Fruit fly (Drosophila melanogaster): Measurements from ENCODE around the gene CG12535.

DNA sequence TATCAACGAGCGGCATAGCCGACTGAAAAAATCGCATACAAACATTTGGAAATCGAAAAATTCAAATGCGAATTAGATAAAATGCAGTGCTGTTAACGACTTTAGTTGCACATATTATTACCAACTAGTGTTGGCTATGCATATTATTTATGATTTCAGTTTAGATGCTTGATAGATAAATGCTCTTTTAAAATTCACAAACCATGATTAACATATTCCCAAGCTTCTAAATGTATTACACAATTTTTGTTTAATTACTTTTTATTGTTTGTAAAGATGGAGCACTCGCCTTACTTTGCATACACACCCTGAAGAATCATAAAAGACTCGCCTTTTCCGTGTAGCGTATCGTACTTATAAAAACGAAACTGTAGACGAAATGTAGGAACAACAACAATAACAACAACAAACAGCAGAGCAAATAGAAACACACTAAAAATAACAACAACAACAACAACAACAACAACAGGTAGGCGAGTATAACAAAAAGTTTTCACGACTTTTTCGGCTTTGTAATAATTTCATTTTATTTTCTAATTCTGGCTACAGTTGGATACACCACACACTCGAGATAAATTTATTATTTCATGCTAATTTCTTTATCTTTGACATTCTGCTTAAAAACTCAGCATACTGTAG is 88.2 kb downstream of the CG12535 start:
- TF ChIP-seq lmd (GFP tag; IDR thresholded peaks at IDR 0.05), result peak; percentile 75
- no peak for TF ChIP-seq Lpt (GFP tag; optimal IDR thresholded peaks at IDR 0.05)
- no peak for TF ChIP-seq pfk (GFP tag; optimal IDR thresholded peaks at IDR 0.05)
- TF ChIP-seq CkIIα-i1 (GFP tag; IDR thresholded peaks at IDR 0.05), result no peak
- peak; percentile 66 for TF ChIP-seq Fer3 (tag; optimal IDR thresholded peaks at IDR 0.05)
- peak; percentile 67 for TF ChIP-seq ind (GFP tag; optimal IDR thresholded peaks at IDR 0.05)
- 0 out of 2 replicates have a peak, but pooled peaks have one; percentile 10 for TF ChIP-seq E2f1 (GFP tag; IDR thresholded peaks at IDR 0.05)
- peak; percentile 87 for TF ChIP-seq CG2678 (tag; optimal IDR thresholded peaks at IDR 0.05)
- TF ChIP-seq CG10565 (GFP tag; optimal IDR thresholded peaks at IDR 0.05), result no peak
- no peak for TF ChIP-seq YL-1 (GFP tag; optimal IDR thresholded peaks at IDR 0.05)
